Worm (Caenorhabditis elegans) whole organism, L1 larva: Measurements from ENCODE around the gene C18E9.9.

Source experiments
- C34B4.2 ChIP-seq: sonication (generic microtip); optimal IDR thresholded peaks from 2 replicates; lab custom pipeline; 2017; ENCODE audit warnings: mild to moderate bottlenecking, missing genetic modification characterization, missing compliant biosample characterization
- aha-1 ChIP-seq: fragments of 150-350 bp; optimal IDR thresholded peaks from 2 replicates; lab custom pipeline; 2014; ENCODE audit warnings: missing biosample characterization, missing genetic modification characterization
- ama-1 ChIP-seq: fragments of 150-350 bp; optimal IDR thresholded peaks from 2 replicates; lab custom pipeline; 2014
- blmp-1 ChIP-seq: fragments of 150-350 bp; optimal IDR thresholded peaks from 2 replicates; lab custom pipeline; 2014; ENCODE audit warnings: missing biosample characterization, missing genetic modification characterization
- ceh-63 ChIP-seq: fragments of 200-800 bp; sonication (Bioruptor generic); optimal IDR thresholded peaks from 2 replicates; lab custom pipeline; 2018; ENCODE audit warnings: mild to moderate bottlenecking, missing genetic modification characterization, missing compliant biosample characterization
- ceh-82 ChIP-seq, 3 experiments: fragments of 150-350 bp in 1 of 3; sonication (generic microtip) in 2 of 3; optimal IDR thresholded peaks; 2 replicates each; lab custom pipeline; 2014 to 2017; ENCODE audit warnings: missing biosample characterization in 3 of 3, missing genetic modification characterization in 3 of 3
- ces-1 ChIP-seq: fragments of 150-350 bp; optimal IDR thresholded peaks from 2 replicates; lab custom pipeline; 2014; ENCODE audit warnings: missing biosample characterization, missing genetic modification reagents, missing genetic modification characterization
- dpl-1 ChIP-seq, 3 experiments: fragments of 150-350 bp in 2 of 3; sonication (generic microtip) in 1 of 3; optimal IDR thresholded peaks; 2 replicates each; lab custom pipeline; 2014 to 2017; ENCODE audit warnings: missing biosample characterization in 3 of 3, missing genetic modification characterization in 3 of 3, missing genetic modification reagents in 3 of 3
- dsc-1 ChIP-seq: sonication (generic microtip); optimal IDR thresholded peaks from 2 replicates; lab custom pipeline; 2016; ENCODE audit warnings: mild to moderate bottlenecking, missing genetic modification characterization, missing compliant biosample characterization
- efl-1 ChIP-seq, 4 experiments: fragments of 150-350 bp; optimal IDR thresholded peaks in 3 of 4; peaks in 1 of 4; 1 replicate in 1 of 4; 2 replicates in 3 of 4; lab custom pipeline; 2014; ENCODE audit warnings: missing biosample characterization in 2 of 4, missing genetic modification characterization in 2 of 4, missing genetic modification reagents in 2 of 4
- elt-3 ChIP-seq, 6 experiments: fragments of 150-350 bp in 1 of 6; sonication (generic microtip); optimal IDR thresholded peaks; 2 replicates each; lab custom pipeline; 2017 to 2018; ENCODE audit warnings: missing biosample characterization in 6 of 6, missing genetic modification characterization in 6 of 6, inconsistent platforms in 1 of 6
- fkh-10 ChIP-seq: sonication (generic microtip); optimal IDR thresholded peaks from 2 replicates; lab custom pipeline; 2017; ENCODE audit warnings: missing biosample characterization, missing genetic modification reagents, missing genetic modification characterization
- fkh-4 ChIP-seq: sonication (generic microtip); optimal IDR thresholded peaks from 2 replicates; lab custom pipeline; 2016; ENCODE audit warnings: missing compliant biosample characterization, missing genetic modification characterization, borderline replicate concordance
- fkh-8 ChIP-seq: sonication (generic microtip); optimal IDR thresholded peaks from 2 replicates; lab custom pipeline; 2016; ENCODE audit warnings: mild to moderate bottlenecking, missing genetic modification characterization, missing compliant biosample characterization
- fos-1 ChIP-seq: fragments of 150-350 bp; optimal IDR thresholded peaks from 2 replicates; lab custom pipeline; 2014; ENCODE audit warnings: missing biosample characterization, missing genetic modification characterization
- hlh-4 ChIP-seq: sonication (generic microtip); optimal IDR thresholded peaks from 2 replicates; lab custom pipeline; 2016; ENCODE audit warnings: mild to moderate bottlenecking, missing genetic modification characterization, missing compliant biosample characterization
- hpl-2 ChIP-seq: fragments of 150-350 bp; optimal IDR thresholded peaks from 2 replicates; lab custom pipeline; 2014; ENCODE audit warnings: missing biosample characterization, missing genetic modification reagents, missing genetic modification characterization
- lin-13 ChIP-seq: fragments of 150-350 bp; optimal IDR thresholded peaks from 2 replicates; lab custom pipeline; 2014; ENCODE audit warnings: missing biosample characterization, missing genetic modification reagents, missing genetic modification characterization
- lin-35 ChIP-seq, 2 experiments: fragments of 150-350 bp; optimal IDR thresholded peaks; 2 replicates each; lab custom pipeline; 2014; ENCODE audit warnings: missing biosample characterization in 2 of 2, missing genetic modification characterization in 2 of 2, missing genetic modification reagents in 2 of 2
- lsy-2 ChIP-seq, 2 experiments: fragments of 150-350 bp; optimal IDR thresholded peaks; 2 replicates each; lab custom pipeline; 2014; ENCODE audit warnings: missing biosample characterization in 2 of 2, missing genetic modification characterization in 2 of 2
- mep-1 ChIP-seq: fragments of 150-350 bp; optimal IDR thresholded peaks from 2 replicates; lab custom pipeline; 2014; ENCODE audit warnings: missing biosample characterization, missing genetic modification characterization
- nhr-20 ChIP-seq: sonication (generic microtip); optimal IDR thresholded peaks from 2 replicates; lab custom pipeline; 2016; ENCODE audit warnings: mild to moderate bottlenecking, missing genetic modification characterization, missing compliant biosample characterization
- nhr-28 ChIP-seq: fragments of 150-350 bp; optimal IDR thresholded peaks from 2 replicates; lab custom pipeline; 2014; ENCODE audit warnings: missing biosample characterization, missing genetic modification characterization
- nhr-71 ChIP-seq: sonication (generic microtip); optimal IDR thresholded peaks from 2 replicates; lab custom pipeline; 2016; ENCODE audit warnings: mild to moderate bottlenecking, missing genetic modification characterization, moderate library complexity, missing compliant biosample characterization
- nhr-84 ChIP-seq: sonication (generic microtip); optimal IDR thresholded peaks from 2 replicates; lab custom pipeline; 2017; ENCODE audit warnings: missing biosample characterization, missing genetic modification characterization
- nhr-90 ChIP-seq: sonication (generic microtip); optimal IDR thresholded peaks from 2 replicates; lab custom pipeline; 2016; ENCODE audit warnings: mild to moderate bottlenecking, missing genetic modification characterization, missing compliant biosample characterization; ENCODE audit not compliant: poor library complexity
- pag-3 ChIP-seq: sonication (generic microtip); optimal IDR thresholded peaks from 2 replicates; lab custom pipeline; 2017; ENCODE audit warnings: missing genetic modification characterization, mild to moderate bottlenecking, missing compliant biosample characterization, antibody characterized with exemption, borderline replicate concordance; ENCODE audit not compliant: insufficient read depth
- rnt-1 ChIP-seq: sonication (generic microtip); optimal IDR thresholded peaks from 2 replicates; lab custom pipeline; 2016; ENCODE audit warnings: mild to moderate bottlenecking, missing genetic modification characterization, moderate library complexity, missing compliant biosample characterization
- skn-1 ChIP-seq: fragments of 150-350 bp; optimal IDR thresholded peaks from 2 replicates; lab custom pipeline; 2014; ENCODE audit warnings: missing biosample characterization, missing genetic modification characterization
- snpc-4 ChIP-seq: fragments of 150-350 bp; optimal IDR thresholded peaks from 2 replicates; lab custom pipeline; 2014; ENCODE audit warnings: missing biosample characterization, missing genetic modification characterization
- snu-23 ChIP-seq: sonication (generic microtip); optimal IDR thresholded peaks from 2 replicates; lab custom pipeline; 2016; ENCODE audit warnings: missing genetic modification characterization, missing compliant biosample characterization
- sup-37 ChIP-seq: fragments of 200-800 bp; sonication (Bioruptor generic); optimal IDR thresholded peaks from 2 replicates; lab custom pipeline; 2018; ENCODE audit warnings: mild to moderate bottlenecking, missing genetic modification characterization, missing compliant biosample characterization
- swsn-7 ChIP-seq: sonication (generic microtip); optimal IDR thresholded peaks from 2 replicates; lab custom pipeline; 2016; ENCODE audit warnings: missing genetic modification characterization, missing compliant biosample characterization
- tlp-1 ChIP-seq: fragments of 150-350 bp; optimal IDR thresholded peaks from 2 replicates; lab custom pipeline; 2014; ENCODE audit warnings: missing biosample characterization, missing genetic modification characterization
- unc-86 ChIP-seq: sonication (generic microtip); optimal IDR thresholded peaks from 2 replicates; lab custom pipeline; 2016; ENCODE audit warnings: missing genetic modification characterization, missing compliant biosample characterization
- vab-15 ChIP-seq: sonication (generic microtip); optimal IDR thresholded peaks from 2 replicates; lab custom pipeline; 2017; ENCODE audit warnings: missing genotype, mild to moderate bottlenecking, missing genetic modification characterization, missing compliant biosample characterization
- xbp-1 ChIP-seq: sonication (generic microtip); optimal IDR thresholded peaks from 2 replicates; lab custom pipeline; 2016; ENCODE audit warnings: missing genetic modification characterization, missing compliant biosample characterization
- ztf-4 ChIP-seq: fragments of 150-350 bp; optimal IDR thresholded peaks from 2 replicates; lab custom pipeline; 2014; ENCODE audit warnings: missing biosample characterization, missing genetic modification characterization

The C18E9.9 gene

ce11 chrII:8987962-8988361, 1.4 kb downstream of the C18E9.9 start, which contains the start of gene C18E9.8:
Gene C18E9.8 (minus strand): TSS chrII:8988062.
- TF ChIP-seq rnt-1 (tag; lab: Kevin White, UChicago) (no peak), pag-3 (tag; lab: Kevin White, UChicago) (no peak), lsy-2 (tag; optimal IDR thresholded peaks at IDR 0.05; lab: Kevin White, UChicago) (no peak), hlh-4 (tag; lab: Kevin White, UChicago) (no peak), xbp-1 (tag; lab: Kevin White, UChicago) (no peak), tlp-1 (tag; lab: Kevin White, UChicago) (no peak), snu-23 (no peak), unc-86 (tag; lab: Kevin White, UChicago) (no peak), ama-1 (lab: Kevin White, UChicago) (peak; percentile 32), lin-35 (GFP tag; optimal IDR thresholded peaks at IDR 0.05; lab: Kevin White, UChicago) (peak in 1 of 2 experiments; percentile 9), fkh-10 (no peak), fkh-4 (tag; lab: Kevin White, UChicago) (no peak)

ce11 chrII:8982683-8983082, 6.7 kb downstream of the C18E9.9 start, which contains the start of gene C18E9.7:
Gene C18E9.7 (minus strand): TSS chrII:8982783.
- TF ChIP-seq lsy-2 (tag; optimal IDR thresholded peaks at IDR 0.05; lab: Kevin White, UChicago): no peak
- TF ChIP-seq dsc-1 (tag; lab: Kevin White, UChicago): no peak
- no peak for TF ChIP-seq sup-37 (GFP tag; lab: Kevin White, UChicago)
- TF ChIP-seq nhr-71: no peak
- TF ChIP-seq skn-1 (tag; lab: Kevin White, UChicago): no peak
- TF ChIP-seq elt-3 (tag; optimal IDR thresholded peaks at IDR 0.05; lab: Kevin White, UChicago): no peak
- TF ChIP-seq fkh-8 (tag; lab: Kevin White, UChicago): no peak
- no peak for TF ChIP-seq lin-35 (GFP tag; optimal IDR thresholded peaks at IDR 0.05; lab: Kevin White, UChicago)
- TF ChIP-seq nhr-20: no peak
- no peak for TF ChIP-seq nhr-28 (tag; lab: Kevin White, UChicago)
- TF ChIP-seq xbp-1 (tag; lab: Kevin White, UChicago): no peak
- no peak for TF ChIP-seq nhr-90 (tag; lab: Kevin White, UChicago)
- no peak for TF ChIP-seq ces-1 (GFP tag; lab: Kevin White, UChicago)
- no peak for TF ChIP-seq rnt-1 (tag; lab: Kevin White, UChicago)

ce11 chrII:8973516-8974043, 15.8 kb downstream of the C18E9.9 start, which contains the start of gene tomm-40:
Gene tomm-40 (minus strand): TSS chrII:8973566.
- TF ChIP-seq blmp-1 (tag; lab: Kevin White, UChicago): peak; percentile 12
- no peak for TF ChIP-seq ztf-4 (tag; lab: Kevin White, UChicago)
- TF ChIP-seq nhr-20: peak; percentile 3
- peak; percentile 34 to 51 for TF ChIP-seq lsy-2 (tag; optimal IDR thresholded peaks at IDR 0.05; lab: Kevin White, UChicago)
- TF ChIP-seq lin-35 (GFP tag; optimal IDR thresholded peaks at IDR 0.05; lab: Kevin White, UChicago): peak in 1 of 2 experiments; percentile 55
- TF ChIP-seq fos-1 (tag; lab: Kevin White, UChicago): no peak
- TF ChIP-seq C34B4.2 (tag; lab: Kevin White, UChicago): no peak
- TF ChIP-seq vab-15: no peak
- peak; percentile 13 for TF ChIP-seq swsn-7 (tag; lab: Kevin White, UChicago)
- no peak for TF ChIP-seq tlp-1 (tag; lab: Kevin White, UChicago)
- no peak for TF ChIP-seq ceh-82 (tag; optimal IDR thresholded peaks at IDR 0.05; lab: Kevin White, UChicago)
- no peak for TF ChIP-seq snu-23
- peak; percentile 31 for TF ChIP-seq nhr-71
- peak; percentile 49 to 51 for TF ChIP-seq efl-1 (optimal IDR thresholded peaks at IDR 0.05; lab: Kevin White, UChicago)
- TF ChIP-seq efl-1 (GFP tag; optimal IDR thresholded peaks at IDR 0.05 in 1 of 2; lab: Kevin White, UChicago): peak; percentile 55 to 93
- no peak for TF ChIP-seq snpc-4 (tag; lab: Kevin White, UChicago)
- TF ChIP-seq skn-1 (tag; lab: Kevin White, UChicago): peak; percentile 5
- TF ChIP-seq hpl-2 (GFP tag; lab: Kevin White, UChicago): no peak
- peak; percentile 27 to 59 (median 48) for TF ChIP-seq dpl-1 (GFP tag; optimal IDR thresholded peaks at IDR 0.05; lab: Kevin White, UChicago)
- no peak for TF ChIP-seq ceh-63 (GFP tag; lab: Kevin White, UChicago)
- no peak for TF ChIP-seq lin-13
- TF ChIP-seq nhr-84 (tag; lab: Kevin White, UChicago): no peak
- no peak for TF ChIP-seq rnt-1 (tag; lab: Kevin White, UChicago)
- TF ChIP-seq aha-1 (tag; lab: Kevin White, UChicago): no peak
- peak; percentile 40 for TF ChIP-seq mep-1
